Worm (Caenorhabditis elegans) whole organism, L1 larva: ENCODE measurements around the gene gst-26.

Experiments
- aha-1 ChIP-seq: fragments of 150-350 bp; optimal IDR thresholded peaks from 2 replicates; lab custom pipeline; 2014; ENCODE audit warnings: missing biosample characterization, missing genetic modification characterization
- ama-1 ChIP-seq: fragments of 150-350 bp; optimal IDR thresholded peaks from 2 replicates; lab custom pipeline; 2014
- blmp-1 ChIP-seq: fragments of 150-350 bp; optimal IDR thresholded peaks from 2 replicates; lab custom pipeline; 2014; ENCODE audit warnings: missing biosample characterization, missing genetic modification characterization
- ceh-63 ChIP-seq: fragments of 200-800 bp; sonication (Bioruptor generic); optimal IDR thresholded peaks from 2 replicates; lab custom pipeline; 2018; ENCODE audit warnings: mild to moderate bottlenecking, missing genetic modification characterization, missing compliant biosample characterization
- ceh-82 ChIP-seq, 3 experiments: fragments of 150-350 bp in 1 of 3; sonication (generic microtip) in 2 of 3; optimal IDR thresholded peaks; 2 replicates each; lab custom pipeline; 2014 to 2017; ENCODE audit warnings: missing biosample characterization in 3 of 3, missing genetic modification characterization in 3 of 3
- ceh-90 ChIP-seq: sonication (generic microtip); optimal IDR thresholded peaks from 2 replicates; lab custom pipeline; 2016; ENCODE audit warnings: missing genetic modification characterization, missing compliant biosample characterization
- dsc-1 ChIP-seq: sonication (generic microtip); optimal IDR thresholded peaks from 2 replicates; lab custom pipeline; 2016; ENCODE audit warnings: mild to moderate bottlenecking, missing genetic modification characterization, missing compliant biosample characterization
- fkh-8 ChIP-seq: sonication (generic microtip); optimal IDR thresholded peaks from 2 replicates; lab custom pipeline; 2016; ENCODE audit warnings: mild to moderate bottlenecking, missing genetic modification characterization, missing compliant biosample characterization
- grh-1 ChIP-seq: fragments of 200-800 bp; sonication (Bioruptor generic); IDR thresholded peaks from 2 replicates; pipeline ENCODE4 v1.3.6; 2022; ENCODE audit warnings: missing genetic modification reagents, missing genetic modification characterization, missing compliant biosample characterization
- hlh-4 ChIP-seq: sonication (generic microtip); optimal IDR thresholded peaks from 2 replicates; lab custom pipeline; 2016; ENCODE audit warnings: mild to moderate bottlenecking, missing genetic modification characterization, missing compliant biosample characterization
- jun-1 ChIP-seq: fragments of 150-350 bp; optimal IDR thresholded peaks from 2 replicates; lab custom pipeline; 2014; ENCODE audit warnings: missing biosample characterization, missing genetic modification reagents, missing genetic modification characterization
- lin-14 ChIP-seq: fragments of 200-800 bp; sonication (Bioruptor generic); optimal IDR thresholded peaks from 2 replicates; lab custom pipeline; 2018; ENCODE audit warnings: mild to moderate bottlenecking, missing genetic modification characterization, moderate library complexity, missing compliant biosample characterization
- lir-3 ChIP-seq: sonication (generic microtip); optimal IDR thresholded peaks from 2 replicates; lab custom pipeline; 2016; ENCODE audit warnings: mild to moderate bottlenecking, missing genetic modification characterization, moderate library complexity, missing compliant biosample characterization; ENCODE audit not compliant: poor library complexity
- lsy-2 ChIP-seq, 2 experiments: fragments of 150-350 bp; optimal IDR thresholded peaks; 2 replicates each; lab custom pipeline; 2014; ENCODE audit warnings: missing biosample characterization in 2 of 2, missing genetic modification characterization in 2 of 2
- mab-9 ChIP-seq: fragments of 200-800 bp; sonication (Bioruptor generic); IDR thresholded peaks from 2 replicates; pipeline ENCODE4 v1.3.6; 2022; ENCODE audit warnings: missing genetic modification reagents, missing genetic modification characterization, missing compliant biosample characterization
- mef-2 ChIP-seq: fragments of 150-350 bp; optimal IDR thresholded peaks from 2 replicates; lab custom pipeline; 2014; ENCODE audit warnings: missing biosample characterization, missing genetic modification characterization
- nhr-11 ChIP-seq: fragments of 150-350 bp; optimal IDR thresholded peaks from 2 replicates; lab custom pipeline; 2014; ENCODE audit warnings: missing biosample characterization, missing genetic modification characterization
- nhr-12 ChIP-seq: sonication (generic microtip); optimal IDR thresholded peaks from 2 replicates; lab custom pipeline; 2017; ENCODE audit warnings: missing biosample characterization, missing genetic modification characterization
- nhr-237 ChIP-seq: fragments of 150-350 bp; optimal IDR thresholded peaks from 2 replicates; lab custom pipeline; 2014; ENCODE audit warnings: missing biosample characterization, missing genetic modification characterization
- nhr-28 ChIP-seq: fragments of 150-350 bp; optimal IDR thresholded peaks from 2 replicates; lab custom pipeline; 2014; ENCODE audit warnings: missing biosample characterization, missing genetic modification characterization
- nhr-85 ChIP-seq: sonication (generic microtip); peaks from one replicate; lab custom pipeline; 2016; ENCODE audit warnings: missing genetic modification characterization, inconsistent platforms, missing compliant biosample characterization
- pag-3 ChIP-seq: sonication (generic microtip); optimal IDR thresholded peaks from 2 replicates; lab custom pipeline; 2017; ENCODE audit warnings: missing genetic modification characterization, mild to moderate bottlenecking, missing compliant biosample characterization, antibody characterized with exemption, borderline replicate concordance; ENCODE audit not compliant: insufficient read depth
- pqm-1 ChIP-seq: sonication (generic microtip); optimal IDR thresholded peaks from 3 replicates; lab custom pipeline; 2017; ENCODE audit warnings: missing biosample characterization, missing genetic modification characterization
- rnt-1 ChIP-seq: sonication (generic microtip); optimal IDR thresholded peaks from 2 replicates; lab custom pipeline; 2016; ENCODE audit warnings: mild to moderate bottlenecking, missing genetic modification characterization, moderate library complexity, missing compliant biosample characterization
- skn-1 ChIP-seq: fragments of 150-350 bp; optimal IDR thresholded peaks from 2 replicates; lab custom pipeline; 2014; ENCODE audit warnings: missing biosample characterization, missing genetic modification characterization
- snu-23 ChIP-seq: sonication (generic microtip); optimal IDR thresholded peaks from 2 replicates; lab custom pipeline; 2016; ENCODE audit warnings: missing genetic modification characterization, missing compliant biosample characterization
- sox-4 ChIP-seq: sonication (generic microtip); optimal IDR thresholded peaks from 2 replicates; lab custom pipeline; 2016; ENCODE audit warnings: missing genetic modification characterization, missing compliant biosample characterization
- sup-37 ChIP-seq: fragments of 200-800 bp; sonication (Bioruptor generic); optimal IDR thresholded peaks from 2 replicates; lab custom pipeline; 2018; ENCODE audit warnings: mild to moderate bottlenecking, missing genetic modification characterization, missing compliant biosample characterization
- unc-130 ChIP-seq: fragments of 150-350 bp; optimal IDR thresholded peaks from 2 replicates; lab custom pipeline; 2017; ENCODE audit warnings: missing biosample characterization, missing genetic modification characterization, inconsistent platforms
- unc-62 ChIP-seq: fragments of 150-350 bp; optimal IDR thresholded peaks from 2 replicates; lab custom pipeline; 2014; ENCODE audit warnings: missing biosample characterization, missing genetic modification reagents, missing genetic modification characterization
- unc-98 ChIP-seq: fragments of 200-800 bp; sonication (Bioruptor generic); IDR thresholded peaks from 2 replicates; pipeline ENCODE4 v1.3.6; 2022; ENCODE audit warnings: missing genetic modification characterization, missing compliant biosample characterization
- zip-4 ChIP-seq: fragments of 200-800 bp; sonication (Bioruptor generic); optimal IDR thresholded peaks from 2 replicates; lab custom pipeline; 2018; ENCODE audit warnings: mild to moderate bottlenecking, missing genetic modification characterization, moderate library complexity, missing compliant biosample characterization

gst-26 gene

DNA sequence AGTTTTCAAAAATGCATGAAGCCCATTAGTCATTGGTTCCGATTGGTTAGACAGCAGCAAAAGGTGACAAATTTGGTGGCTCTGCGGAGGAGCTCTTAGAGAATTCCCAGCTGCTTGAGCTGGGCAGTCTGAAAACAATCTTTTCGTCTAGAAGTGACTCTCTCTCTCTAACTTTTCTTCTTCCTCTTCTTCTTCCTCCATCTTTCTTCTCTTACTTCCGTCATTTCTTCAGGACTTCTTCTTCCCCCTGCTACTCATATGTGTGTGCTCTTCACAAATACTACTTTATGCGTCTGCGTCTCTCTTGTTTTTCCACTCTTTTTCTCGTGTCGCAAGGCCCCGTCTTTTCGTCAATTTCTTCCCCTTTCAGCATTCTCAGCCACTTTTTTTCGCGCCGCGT is 25.6 kb upstream of the gst-26 start (continued):
- no peak for TF ChIP-seq unc-62
- no peak for TF ChIP-seq pqm-1
- no peak for TF ChIP-seq mab-9 (GFP tag; lab: Robert Waterston, UW)

DNA sequence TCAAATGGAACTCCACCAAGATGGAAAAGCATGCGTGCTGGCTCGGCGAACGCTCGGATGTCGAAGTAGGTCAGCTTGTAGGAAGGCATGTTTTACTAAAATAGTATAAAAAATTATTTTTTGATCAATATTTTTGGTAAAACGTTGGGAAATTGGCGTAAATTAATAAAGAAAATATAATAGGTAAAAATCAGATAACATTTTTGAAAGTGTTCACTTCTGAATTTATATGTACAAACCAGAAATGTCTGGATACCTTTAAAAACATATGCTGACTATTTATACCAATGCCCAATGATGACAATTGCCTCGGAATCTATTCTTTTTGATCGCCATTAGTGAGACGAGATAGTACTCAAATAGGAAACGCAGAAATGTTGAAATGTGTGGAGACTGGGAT is 20.9 kb upstream of the gst-26 start, which contains the start of gene gst-35:
Gene gst-35 (minus strand): TSS at position 101 of the 400 bp plus-strand sequence.
- TF ChIP-seq grh-1 (GFP tag; lab: Robert Waterston, UW) (no peak), skn-1 (tag; lab: Kevin White, UChicago) (peak; percentile 49)
- TF ChIP-seq, all 84 proteins: peak for 1

DNA sequence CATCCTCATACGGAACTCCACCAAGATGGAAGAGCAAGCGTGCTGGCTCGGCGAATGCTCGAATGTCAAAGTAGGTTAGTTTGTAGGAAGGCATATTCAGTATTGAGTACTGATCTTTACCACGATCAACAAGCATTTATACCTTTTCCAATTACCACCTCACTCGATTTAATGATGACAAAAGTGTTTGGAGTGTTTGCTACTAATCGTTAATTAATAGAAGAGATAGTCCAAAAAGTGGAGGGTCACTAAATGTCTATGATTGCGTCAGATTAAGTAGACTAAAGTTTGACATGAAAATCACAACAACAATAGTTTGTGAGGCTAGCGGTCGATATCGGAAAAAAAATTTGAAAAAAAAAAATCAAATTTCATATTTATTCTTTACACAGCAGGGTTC is 18.8 kb upstream of the gst-26 start, which contains the start of gene gst-34:
Gene gst-34 (minus strand): TSS at position 101 of the 400 bp plus-strand sequence.
- TF ChIP-seq nhr-237 (no peak), ceh-82 (tag; optimal IDR thresholded peaks at IDR 0.05; lab: Kevin White, UChicago) (no peak), nhr-85 (peak; percentile 30), blmp-1 (tag; lab: Kevin White, UChicago) (peak; percentile 2)

DNA sequence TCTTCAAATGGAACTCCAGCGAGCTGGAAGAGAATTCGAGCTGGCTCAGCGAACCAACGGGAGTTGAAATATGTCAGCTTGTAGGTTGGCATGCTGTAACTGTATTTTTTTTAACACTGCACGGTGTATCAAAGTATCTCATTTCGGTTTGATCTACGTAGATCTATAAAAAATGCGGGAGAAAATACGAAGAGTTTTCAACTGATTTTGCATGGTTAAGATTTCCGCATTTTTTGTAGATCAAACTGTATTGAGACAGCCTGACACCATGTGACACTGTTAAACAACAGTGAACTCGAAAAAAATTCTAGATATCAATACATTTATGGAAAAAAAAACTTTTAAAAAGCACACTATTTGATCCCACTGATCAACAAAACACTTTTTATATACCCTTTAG is 14.1 kb upstream of the gst-26 start, which contains the start of gene gst-32:
Gene gst-32 (minus strand): TSS at position 101 of the 400 bp plus-strand sequence.
- TF ChIP-seq unc-62: no peak
- TF ChIP-seq nhr-85: peak; percentile 22

DNA sequence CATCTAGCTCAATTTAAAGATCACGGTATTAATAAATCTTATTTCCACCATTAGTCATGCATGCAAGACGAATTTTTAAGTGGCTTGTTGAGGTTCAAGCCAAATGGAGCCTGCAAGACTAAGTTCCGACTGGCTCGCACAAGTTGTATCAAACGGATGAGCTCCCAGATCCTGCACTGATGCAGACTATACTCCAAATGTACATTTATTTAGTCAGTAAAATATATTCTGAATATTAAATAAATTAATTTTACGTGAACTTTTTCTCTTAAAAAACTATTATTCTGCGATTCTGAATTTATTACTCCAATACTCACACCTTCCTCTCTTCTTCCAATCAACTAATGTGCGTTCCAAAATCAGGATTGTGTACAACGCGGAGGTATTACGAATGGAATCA is 11.3 kb upstream of the gst-26 start, which contains the start of gene Y53F4B.36:
Gene Y53F4B.36 (plus strand): TSS at position 301 of the 400 bp plus-strand sequence.
- TF ChIP-seq aha-1 (no peak), nhr-11 (tag; lab: Kevin White, UChicago) (no peak), jun-1 (tag; lab: Kevin White, UChicago) (no peak), ceh-63 (no peak), dsc-1 (no peak), hlh-4 (no peak), nhr-12 (tag; lab: Kevin White, UChicago) (no peak), rnt-1 (tag; lab: Kevin White, UChicago) (no peak), unc-130 (no peak), mef-2 (tag; lab: Kevin White, UChicago) (no peak), ceh-90 (tag; lab: Kevin White, UChicago) (no peak), sox-4 (tag; lab: Kevin White, UChicago) (no peak)

DNA sequence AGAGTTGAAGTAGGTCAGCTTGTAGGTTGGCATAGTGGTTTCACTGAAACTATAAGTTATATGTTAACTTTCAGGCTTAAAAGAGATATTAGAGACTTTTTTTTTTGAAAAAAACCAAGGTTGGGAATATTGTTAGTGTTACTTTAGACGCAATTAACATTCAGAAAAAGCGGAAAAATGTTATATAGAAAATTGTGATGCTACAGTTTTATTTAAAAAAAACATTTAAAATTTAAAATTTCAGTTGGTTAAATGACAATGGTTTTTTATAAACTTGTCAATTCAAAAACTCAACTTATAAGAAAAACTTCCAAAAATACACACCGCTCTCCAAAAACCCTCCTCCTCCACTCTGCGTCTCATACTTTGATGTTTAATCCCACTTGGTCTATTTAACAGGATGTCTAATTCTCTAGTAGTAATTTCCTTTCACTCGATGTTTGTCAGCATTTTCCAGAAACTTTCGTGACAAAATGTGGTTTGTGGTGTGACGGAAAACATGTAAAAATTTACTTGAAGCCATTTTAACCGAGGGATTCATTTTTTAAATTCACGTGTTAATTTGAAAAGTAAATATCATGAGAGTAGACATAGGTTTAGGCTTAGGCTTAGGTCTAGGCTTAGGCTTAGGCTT is 10.7 kb upstream of the gst-26 start, which contains the start of gene gst-31:
Gene gst-31 (minus strand): TSS at position 51 of the 634 bp plus-strand sequence.
- no peak for TF ChIP-seq sup-37 (GFP tag; lab: Kevin White, UChicago)
- peak in 1 of 2 experiments; percentile 16 for TF ChIP-seq lsy-2 (tag; optimal IDR thresholded peaks at IDR 0.05; lab: Kevin White, UChicago)
- TF ChIP-seq nhr-28 (tag; lab: Kevin White, UChicago): no peak
- TF ChIP-seq blmp-1 (tag; lab: Kevin White, UChicago): peak; percentile 50
- TF ChIP-seq snu-23 (GFP tag; lab: Kevin White, UChicago): peak; percentile 28
- peak; percentile 61 for TF ChIP-seq lin-14
- no peak for TF ChIP-seq ama-1 (lab: Kevin White, UChicago)
- TF ChIP-seq sox-4 (tag; lab: Kevin White, UChicago): no peak
- no peak for TF ChIP-seq lir-3
- TF ChIP-seq pag-3 (tag; lab: Kevin White, UChicago): no peak
- TF ChIP-seq fkh-8 (tag; lab: Kevin White, UChicago): peak; percentile 81
- TF ChIP-seq zip-4: no peak
- TF ChIP-seq skn-1 (tag; lab: Kevin White, UChicago): peak; percentile 88
- no peak for TF ChIP-seq unc-98 (GFP tag; lab: Robert Waterston, UW)
